Worm (Caenorhabditis elegans) whole organism, L3 larva: ENCODE measurements around the gene fbxc-17.

Experiments
- elt-1 ChIP-seq: fragments of 150-350 bp; optimal IDR thresholded peaks from 2 replicates; lab custom pipeline; 2014; ENCODE audit warnings: missing biosample characterization, missing genetic modification characterization
- ztf-4 ChIP-seq: fragments of 150-350 bp; optimal IDR thresholded peaks from 2 replicates; lab custom pipeline; 2014; ENCODE audit warnings: missing biosample characterization, missing genetic modification characterization

- no peak for TF ChIP-seq elt-1 (tag; lab: Kevin White, UChicago)
- no peak for TF ChIP-seq ztf-4
Observed at ce11 chrII:927331-927730, 51.7 kb downstream of the fbxc-17 start, which contains the start of gene R07C3.13.
